Worm (Caenorhabditis elegans) whole organism, L3 larva: Measurements from ENCODE around the gene nlp-34.

ENCODE experiments used
- R02D3.7 ChIP-seq: fragments of 150-350 bp; optimal IDR thresholded peaks from 2 replicates; lab custom pipeline; 2014; ENCODE audit warnings: missing biosample characterization, missing genetic modification characterization
- aly-2 ChIP-seq: fragments of 150-350 bp; optimal IDR thresholded peaks from 2 replicates; lab custom pipeline; 2014; ENCODE audit warnings: missing biosample characterization, missing genetic modification characterization
- ama-1 ChIP-seq: fragments of 150-350 bp; optimal IDR thresholded peaks from 2 replicates; lab custom pipeline; 2018
- ceh-28 ChIP-seq: fragments of 150-350 bp; optimal IDR thresholded peaks from 2 replicates; lab custom pipeline; 2014; ENCODE audit warnings: missing biosample characterization, missing genetic modification reagents, missing genetic modification characterization
- ceh-82 ChIP-seq: fragments of 150-350 bp; optimal IDR thresholded peaks from 2 replicates; lab custom pipeline; 2014; ENCODE audit warnings: missing biosample characterization, missing genetic modification characterization
- daf-12 ChIP-seq: fragments of 150-350 bp; optimal IDR thresholded peaks from 2 replicates; lab custom pipeline; 2014; ENCODE audit warnings: missing biosample characterization, missing genetic modification reagents, missing genetic modification characterization
- fkh-10 ChIP-seq: sonication (generic microtip); optimal IDR thresholded peaks from 2 replicates; lab custom pipeline; 2017; ENCODE audit warnings: missing biosample characterization, missing genetic modification reagents, missing genetic modification characterization
- nhr-237 ChIP-seq: fragments of 150-350 bp; optimal IDR thresholded peaks from 2 replicates; lab custom pipeline; 2014; ENCODE audit warnings: missing biosample characterization, missing genetic modification characterization
- sea-2 ChIP-seq: fragments of 150-350 bp; sonication (generic microtip); optimal IDR thresholded peaks from 4 replicates; lab custom pipeline; 2014; ENCODE audit warnings: missing biosample characterization, missing genetic modification reagents, missing genetic modification characterization
- unc-62 ChIP-seq: fragments of 150-350 bp; sonication (generic microtip); optimal IDR thresholded peaks from 4 replicates; lab custom pipeline; 2014; ENCODE audit warnings: missing biosample characterization, missing genetic modification reagents, missing genetic modification characterization
- ztf-4 ChIP-seq: fragments of 150-350 bp; optimal IDR thresholded peaks from 2 replicates; lab custom pipeline; 2014; ENCODE audit warnings: missing biosample characterization, missing genetic modification characterization

- TF ChIP-seq ztf-4 (tag; lab: Kevin White, UChicago): no peak
- TF ChIP-seq R02D3.7 (tag; lab: Kevin White, UChicago): no peak
- no peak for TF ChIP-seq ama-1 (lab: Kevin White, UChicago)
- TF ChIP-seq ceh-28 (tag; lab: Kevin White, UChicago): no peak
- no peak for TF ChIP-seq daf-12 (tag; lab: Kevin White, UChicago)
- no peak for TF ChIP-seq ceh-82 (tag; lab: Kevin White, UChicago)
- no peak for TF ChIP-seq nhr-237
- no peak for TF ChIP-seq unc-62 (GFP tag; lab: Kevin White, UChicago)
- TF ChIP-seq fkh-10 (GFP tag; lab: Kevin White, UChicago): no peak
- no peak for TF ChIP-seq sea-2
- no peak for TF ChIP-seq aly-2 (tag; lab: Kevin White, UChicago)
Measured at ce11 chrV:3929099-3929498, 49.8 kb downstream of the nlp-34 start, which contains the start of gene srx-64.
